Fruit fly (Drosophila melanogaster): Measurements from ENCODE around the gene indra.

dm6 chr3L:1302950-1303352, 39.3 kb downstream of the indra start:
- no peak for TF ChIP-seq Sox15 (GFP tag; optimal IDR thresholded peaks at IDR 0.05)
- no peak for TF ChIP-seq CG6276 (GFP tag; optimal IDR thresholded peaks at IDR 0.05)
- TF ChIP-seq Gug (GFP tag; IDR thresholded peaks at IDR 0.05): no peak
- TF ChIP-seq CG6854 (GFP tag; optimal IDR thresholded peaks at IDR 0.05): no peak

All from whole organism, prepupa.